Fruit fly (Drosophila melanogaster): ENCODE measurements around the gene CG33061.

dm6 chr3L:16330740-16331139, 1.1 kb downstream of the CG33061 start, which contains the start of gene CG33060:
- TF ChIP-seq CG5204 (GFP tag; optimal IDR thresholded peaks at IDR 0.05): no peak
- TF ChIP-seq CG1620 (GFP tag; optimal IDR thresholded peaks at IDR 0.05): no peak

All from whole organism, adult.